Worm (Caenorhabditis elegans): ENCODE measurements around the gene comt-3.

Gene comt-3

DNA sequence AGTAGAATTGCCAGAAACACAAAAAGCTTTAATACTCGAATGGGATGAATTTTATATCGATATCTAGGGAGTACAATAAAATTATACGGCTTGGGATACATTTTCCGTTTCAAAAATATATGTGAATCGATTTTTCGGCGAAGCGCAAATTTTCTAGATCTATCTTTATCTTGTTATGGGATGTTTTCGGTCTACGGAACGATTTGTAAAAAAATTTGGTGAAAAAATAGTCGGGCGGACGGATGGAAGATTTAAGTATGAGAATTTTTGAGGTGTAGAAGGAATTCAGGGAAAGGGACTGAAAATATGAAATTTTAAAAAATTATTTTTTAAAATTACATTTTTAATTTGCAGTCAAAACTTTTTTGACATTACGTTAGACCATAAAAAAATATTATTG lies 48.6 kb downstream of the comt-3 start, which contains the start of gene F22F7.4:
Gene F22F7.4, minus strand, starts transcription at position 101 of the 400 bp plus-strand sequence.
- TF ChIP-seq ama-1 (optimal IDR thresholded peaks at IDR 0.05) (no peak), ceh-22 (tag; optimal IDR thresholded peaks at IDR 0.05) (no peak), pros-1 (tag; optimal IDR thresholded peaks at IDR 0.05) (no peak), fkh-6 (tag; optimal IDR thresholded peaks at IDR 0.05) (no peak), dve-1 (tag; optimal IDR thresholded peaks at IDR 0.05) (no peak), hlh-15 (tag; optimal IDR thresholded peaks at IDR 0.05) (no peak), ttx-3 (tag; optimal IDR thresholded peaks at IDR 0.05) (no peak), F13H6.1 (tag; optimal IDR thresholded peaks at IDR 0.05) (no peak), nfya-1 (tag; optimal IDR thresholded peaks at IDR 0.05) (no peak), eyg-1 (tag; optimal IDR thresholded peaks at IDR 0.05) (no peak), tbx-7 (tag; optimal IDR thresholded peaks at IDR 0.05) (no peak), unc-3 (GFP tag; conservative IDR thresholded peaks at IDR 0.05) (no peak), unc-3 (tag; optimal IDR thresholded peaks at IDR 0.05) (no peak), ceh-19 (GFP tag; optimal IDR thresholded peaks at IDR 0.05) (no peak), ref-2 (tag; optimal IDR thresholded peaks at IDR 0.05) (no peak), hlh-8 (tag; optimal IDR thresholded peaks at IDR 0.05) (no peak), odd-2 (tag; optimal IDR thresholded peaks at IDR 0.05) (no peak), ceh-45 (GFP tag; IDR thresholded peaks at IDR 0.05) (no peak)

DNA sequence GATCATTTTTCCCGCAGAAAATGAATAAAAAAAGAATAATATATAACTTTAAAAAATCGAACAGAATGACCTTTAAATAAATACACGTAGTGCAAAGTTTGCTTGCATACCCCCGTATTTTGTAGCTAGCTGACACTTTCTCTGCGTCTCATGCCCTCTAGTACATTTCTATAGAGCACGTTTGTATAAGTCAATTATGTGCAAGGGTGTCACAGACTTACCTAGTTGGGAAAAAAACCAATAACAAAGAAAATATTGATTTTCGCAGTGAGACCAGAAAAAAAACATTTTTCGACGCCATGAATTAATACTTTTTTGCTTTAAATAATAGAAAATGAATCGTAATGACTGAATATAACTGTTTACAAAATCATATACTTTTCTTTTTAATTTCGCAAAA lies 52.0 kb downstream of the comt-3 start, which contains the start of gene ckb-4:
Gene ckb-4, minus strand, starts transcription at position 140 of the 400 bp plus-strand sequence.
- no peak for TF ChIP-seq mec-3 (tag; optimal IDR thresholded peaks at IDR 0.05; ENCODE audit: borderline replicate concordance)
- no peak for TF ChIP-seq nhr-232 (tag; optimal IDR thresholded peaks at IDR 0.05)
- TF ChIP-seq ets-4 (tag; optimal IDR thresholded peaks at IDR 0.05), result no peak
- TF ChIP-seq hlh-15 (tag; optimal IDR thresholded peaks at IDR 0.05), result no peak
- TF ChIP-seq ttx-3 (tag; optimal IDR thresholded peaks at IDR 0.05), result no peak
- no peak for TF ChIP-seq ceh-14 (tag; optimal IDR thresholded peaks at IDR 0.05)
- TF ChIP-seq ceh-6 (GFP tag; optimal IDR thresholded peaks at IDR 0.05), result no peak
- TF ChIP-seq madf-2 (tag; optimal IDR thresholded peaks at IDR 0.05), result no peak
- no peak for TF ChIP-seq T23F11.4 (GFP tag; optimal IDR thresholded peaks at IDR 0.05)
- no peak for TF ChIP-seq fax-1 (tag; optimal IDR thresholded peaks at IDR 0.05)
- TF ChIP-seq gmeb-2 (tag; optimal IDR thresholded peaks at IDR 0.05), result no peak
- TF ChIP-seq C08G9.2 (tag; optimal IDR thresholded peaks at IDR 0.05), result no peak
- TF ChIP-seq fkh-10 (GFP tag; optimal IDR thresholded peaks at IDR 0.05), result no peak
- TF ChIP-seq ztf-16 (tag; optimal IDR thresholded peaks at IDR 0.05), result no peak
- TF ChIP-seq lin-11 (tag; optimal IDR thresholded peaks at IDR 0.05), result no peak
- no peak for TF ChIP-seq tbx-7 (tag; optimal IDR thresholded peaks at IDR 0.05)
- TF ChIP-seq pha-2 (tag; optimal IDR thresholded peaks at IDR 0.05), result no peak
- TF ChIP-seq syd-9 (tag; optimal IDR thresholded peaks at IDR 0.05), result no peak
- TF ChIP-seq zip-5 (tag; optimal IDR thresholded peaks at IDR 0.05), result no peak
- peak; percentile 62 for TF ChIP-seq ceh-48 (tag; optimal IDR thresholded peaks at IDR 0.05)
- no peak for TF ChIP-seq sdc-2 (tag; optimal IDR thresholded peaks at IDR 0.05)
- TF ChIP-seq nfya-1 (tag; optimal IDR thresholded peaks at IDR 0.05), result peak; percentile 11
- no peak for TF ChIP-seq pag-3 (tag; optimal IDR thresholded peaks at IDR 0.05; ENCODE audit: borderline replicate concordance)
- peak; percentile 82 for TF ChIP-seq unc-42 (tag; optimal IDR thresholded peaks at IDR 0.05)
- no peak for TF ChIP-seq hlh-8 (tag; optimal IDR thresholded peaks at IDR 0.05)
- TF ChIP-seq hlh-13 (GFP tag; optimal IDR thresholded peaks at IDR 0.05), result no peak
- peak; percentile 19 for TF ChIP-seq ceh-31 (tag; optimal IDR thresholded peaks at IDR 0.05)
- no peak for TF ChIP-seq ceh-30 (tag; optimal IDR thresholded peaks at IDR 0.05)
- no peak for TF ChIP-seq pat-9 (tag; optimal IDR thresholded peaks at IDR 0.05)
- TF ChIP-seq elt-2 (tag; optimal IDR thresholded peaks at IDR 0.05), result no peak
- TF ChIP-seq F13H6.1 (tag; optimal IDR thresholded peaks at IDR 0.05), result no peak

All from whole organism, late embryonic.